Fruit fly (Drosophila melanogaster) whole organism: Measurements from ENCODE around the gene CG32263.

Experiments
- Dll ChIP-seq: fragments of >200 bp; optimal IDR thresholded peaks from 2 replicates; lab custom pipeline; 2017
- psq ChIP-seq: fragments of >200 bp; optimal IDR thresholded peaks from 2 replicates; lab custom pipeline; 2017

DNA sequence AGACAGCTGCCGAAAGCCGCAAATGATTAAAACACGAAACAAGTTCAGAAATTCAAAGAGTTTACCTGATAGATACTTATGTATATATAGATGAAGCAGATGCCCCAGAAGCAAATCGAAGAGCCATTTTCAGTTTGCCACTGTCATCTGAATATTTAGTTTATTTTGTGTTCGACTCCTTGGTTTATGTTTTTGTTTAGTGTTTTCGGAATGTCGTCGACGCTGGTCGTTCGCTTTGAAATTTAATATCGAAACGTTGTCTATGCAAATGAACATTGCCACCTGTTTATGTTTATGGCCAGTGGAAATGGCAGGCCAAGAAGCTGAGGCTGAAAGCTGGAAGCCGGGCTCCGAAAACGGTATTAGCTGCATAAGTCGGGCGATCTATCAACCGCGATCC lies 40.1 kb upstream of the CG32263 start:
- no peak for TF ChIP-seq psq (lab: Kevin White, UChicago)
- TF ChIP-seq Dll (lab: Kevin White, UChicago) = no peak
